Worm (Caenorhabditis elegans) whole organism, early embryonic: ENCODE data around the gene srbc-68.

Experiments used
- F13C5.2 ChIP-seq: sonication (generic microtip); optimal IDR thresholded peaks from 2 replicates; lab custom pipeline; 2017; ENCODE audit warnings: mild to moderate bottlenecking, missing genetic modification characterization, inconsistent platforms, missing compliant biosample characterization
- aly-1 ChIP-seq: sonication (generic microtip); optimal IDR thresholded peaks from 2 replicates; lab custom pipeline; 2016; ENCODE audit warnings: missing genetic modification characterization, missing compliant biosample characterization
- ama-1 ChIP-seq: fragments of 150-350 bp; optimal IDR thresholded peaks from 2 replicates; lab custom pipeline; 2014
- ceh-13 ChIP-seq: fragments of 200-800 bp; sonication (Bioruptor generic); optimal IDR thresholded peaks from 2 replicates; lab custom pipeline; 2018; ENCODE audit warnings: mild to moderate bottlenecking, missing genetic modification characterization, missing compliant biosample characterization
- ceh-36 ChIP-seq: sonication (generic microtip); optimal IDR thresholded peaks from 2 replicates; lab custom pipeline; 2016; ENCODE audit warnings: missing genetic modification characterization, inconsistent platforms, missing compliant biosample characterization
- ets-7 ChIP-seq: sonication (generic microtip); optimal IDR thresholded peaks from 2 replicates; lab custom pipeline; 2016; ENCODE audit warnings: missing genotype, missing genetic modification characterization, missing compliant biosample characterization
- flt-1 ChIP-seq: fragments of 200-800 bp; sonication (Bioruptor generic); IDR thresholded peaks from 2 replicates; pipeline ENCODE4 v1.3.6; 2022; ENCODE audit warnings: missing genetic modification characterization, missing compliant biosample characterization
- hnd-1 ChIP-seq: sonication (generic microtip); optimal IDR thresholded peaks from 2 replicates; lab custom pipeline; 2016; ENCODE audit warnings: missing genetic modification characterization, missing compliant biosample characterization
- pes-1 ChIP-seq: fragments of 200-800 bp; sonication (Bioruptor generic); IDR thresholded peaks from 2 replicates; pipeline ENCODE4 v1.3.6; 2022; ENCODE audit warnings: missing genetic modification reagents, missing genetic modification characterization, missing compliant biosample characterization
- scrt-1 ChIP-seq: fragments of 200-800 bp; sonication (Bioruptor generic); IDR thresholded peaks from 2 replicates; pipeline ENCODE4 v1.3.6; 2022; ENCODE audit warnings: missing genetic modification characterization, missing compliant biosample characterization
- sea-1 ChIP-seq: fragments of 200-800 bp; sonication (Bioruptor generic); conservative IDR thresholded peaks from 2 replicates; pipeline ENCODE4 v1.3.6; 2022; ENCODE audit warnings: missing genetic modification characterization, missing compliant biosample characterization
- tbx-11 ChIP-seq: fragments of 200-800 bp; sonication (Bioruptor generic); IDR thresholded peaks from 2 replicates; pipeline ENCODE4 v1.3.6; 2022; ENCODE audit warnings: missing genetic modification characterization, missing compliant biosample characterization
- tbx-37 ChIP-seq: fragments of 200-800 bp; sonication (Bioruptor generic); conservative IDR thresholded peaks from 2 replicates; pipeline ENCODE4 v1.3.6; 2022; ENCODE audit warnings: missing genetic modification reagents, missing genetic modification characterization, missing compliant biosample characterization
- tra-4 ChIP-seq: sonication (generic microtip); optimal IDR thresholded peaks from 2 replicates; lab custom pipeline; 2017; ENCODE audit warnings: missing genetic modification characterization, missing compliant biosample characterization

ce11 chrV:3530403-3530802 is 16.0 kb downstream of the srbc-68 start, which contains the start of gene srbc-66:
- TF ChIP-seq hnd-1 (tag; lab: Kevin White, UChicago) (no peak), tbx-11 (GFP tag; lab: Robert Waterston, UW) (no peak), sea-1 (no peak), ceh-36 (no peak), ama-1 (lab: Kevin White, UChicago) (no peak), F13C5.2 (tag; lab: Kevin White, UChicago) (no peak), ets-7 (tag; lab: Kevin White, UChicago) (no peak), flt-1 (GFP tag; lab: Robert Waterston, UW) (no peak), ceh-13 (GFP tag; lab: Kevin White, UChicago) (no peak), tra-4 (no peak), aly-1 (no peak), tbx-37 (no peak), pes-1 (no peak), scrt-1 (GFP tag; lab: Robert Waterston, UW) (no peak)
